Worm (Caenorhabditis elegans) whole organism, L4/young adult: ENCODE data around the gene mes-4.

Experiments used
- W03F9.2 ChIP-seq: fragments of 150-350 bp; optimal IDR thresholded peaks from 2 replicates; lab custom pipeline; 2014; ENCODE audit warnings: missing biosample characterization, missing genetic modification characterization
- dao-5 ChIP-seq: sonication (generic microtip); optimal IDR thresholded peaks from 2 replicates; lab custom pipeline; 2016; ENCODE audit warnings: missing genotype, missing genetic modification characterization, moderate library complexity, missing compliant biosample characterization
- him-1 ChIP-seq: sonication (generic microtip); optimal IDR thresholded peaks from 2 replicates; lab custom pipeline; 2016; ENCODE audit warnings: missing genotype, missing genetic modification reagents, missing genetic modification characterization, missing compliant biosample characterization

DNA sequence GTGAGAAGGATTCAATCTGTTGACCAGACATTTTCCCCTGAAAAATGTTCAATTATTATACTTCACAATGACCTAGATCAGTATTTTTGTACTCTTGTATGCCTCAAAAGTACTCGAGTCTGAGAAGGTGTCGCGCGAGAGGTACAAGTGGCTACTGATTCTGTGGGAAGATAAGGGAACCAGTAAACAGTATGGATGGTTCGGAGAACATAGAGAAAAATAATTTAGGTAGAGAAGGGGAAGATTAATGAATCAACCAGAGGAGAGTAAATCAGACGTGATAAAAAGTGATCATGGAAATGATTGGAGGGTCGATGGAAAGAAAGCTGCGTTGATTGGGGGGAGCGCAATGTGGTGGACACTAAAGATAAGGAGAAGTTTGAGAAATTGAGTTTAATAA, 47.9 kb downstream of the mes-4 start:
- TF ChIP-seq him-1 (tag; lab: Kevin White, UChicago) (no peak), dao-5 (tag; lab: Kevin White, UChicago) (no peak), W03F9.2 (tag; lab: Kevin White, UChicago) (no peak)
